Worm (Caenorhabditis elegans) whole organism, L2 larva: ENCODE results near the gene hen-1.

Experiments used
- F13H6.1 ChIP-seq: sonication (generic microtip); optimal IDR thresholded peaks from 2 replicates; lab custom pipeline; 2016; ENCODE audit warnings: missing genetic modification characterization, missing compliant biosample characterization
- aly-2 ChIP-seq: fragments of 150-350 bp; optimal IDR thresholded peaks from 2 replicates; lab custom pipeline; 2014; ENCODE audit warnings: missing biosample characterization, missing genetic modification characterization
- ceh-82 ChIP-seq: fragments of 150-350 bp; optimal IDR thresholded peaks from 2 replicates; lab custom pipeline; 2014; ENCODE audit warnings: missing biosample characterization, missing genetic modification characterization
- dmd-4 ChIP-seq: sonication (generic microtip); optimal IDR thresholded peaks from 2 replicates; lab custom pipeline; 2017; ENCODE audit warnings: missing biosample characterization, missing genetic modification characterization
- fos-1 ChIP-seq: fragments of 150-350 bp; optimal IDR thresholded peaks from 2 replicates; lab custom pipeline; 2014; ENCODE audit warnings: missing biosample characterization, missing genetic modification characterization
- lin-13 ChIP-seq: fragments of 150-350 bp; optimal IDR thresholded peaks from 2 replicates; lab custom pipeline; 2014; ENCODE audit warnings: missing biosample characterization, missing genetic modification reagents, missing genetic modification characterization
- lin-39 ChIP-seq: fragments of 150-350 bp; optimal IDR thresholded peaks from 2 replicates; lab custom pipeline; 2014; ENCODE audit warnings: missing biosample characterization, missing genetic modification reagents, missing genetic modification characterization
- lsy-2 ChIP-seq, 2 experiments: fragments of 150-350 bp in 1 of 2; sonication (generic microtip) in 1 of 2; optimal IDR thresholded peaks; 2 replicates each; lab custom pipeline; 2014 to 2017; ENCODE audit warnings: missing biosample characterization in 2 of 2, missing genetic modification characterization in 2 of 2
- nhr-11 ChIP-seq: fragments of 150-350 bp; optimal IDR thresholded peaks from 2 replicates; lab custom pipeline; 2014; ENCODE audit warnings: missing biosample characterization, missing genetic modification characterization
- nhr-129 ChIP-seq: fragments of 150-350 bp; optimal IDR thresholded peaks from 2 replicates; lab custom pipeline; 2014; ENCODE audit warnings: missing biosample characterization, missing genetic modification characterization
- nhr-77 ChIP-seq: fragments of 150-350 bp; optimal IDR thresholded peaks from 2 replicates; lab custom pipeline; 2014; ENCODE audit warnings: missing biosample characterization, missing genetic modification characterization
- skn-1 ChIP-seq: sonication (generic microtip); optimal IDR thresholded peaks from 2 replicates; lab custom pipeline; 2017; ENCODE audit warnings: missing biosample characterization, missing genetic modification characterization
- snpc-4 ChIP-seq: fragments of 150-350 bp; optimal IDR thresholded peaks from 2 replicates; lab custom pipeline; 2014; ENCODE audit warnings: missing biosample characterization, missing genetic modification characterization
- zag-1 ChIP-seq: fragments of 150-350 bp; optimal IDR thresholded peaks from 2 replicates; lab custom pipeline; 2014; ENCODE audit warnings: missing biosample characterization, missing genetic modification characterization

DNA sequence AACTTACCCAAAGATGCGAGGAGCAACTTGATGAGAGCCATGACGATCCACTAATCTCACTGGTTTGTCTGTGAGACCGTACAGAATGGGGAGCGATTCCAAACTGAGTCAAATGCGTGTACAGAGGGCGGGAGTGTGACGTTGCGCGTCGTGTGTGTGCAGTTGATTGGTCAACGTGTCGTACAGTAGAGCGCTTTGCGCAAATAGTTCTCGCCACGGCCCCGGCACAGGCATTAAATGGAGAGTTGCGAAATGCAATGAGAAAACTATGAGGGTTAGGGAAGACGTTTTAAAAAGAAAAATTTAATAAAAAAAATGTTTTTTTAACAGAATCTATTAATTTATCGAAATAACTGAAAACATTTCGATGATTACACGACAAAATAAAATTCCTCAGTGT lies 48.4 kb downstream of the hen-1 start, which contains the start of gene pdi-6:
- TF ChIP-seq nhr-11 (tag; lab: Kevin White, UChicago) (no peak), nhr-77 (tag; lab: Kevin White, UChicago) (peak; percentile 44), nhr-129 (tag; lab: Kevin White, UChicago) (peak; percentile 92), lin-13 (peak; percentile 93), skn-1 (tag; lab: Kevin White, UChicago) (no peak), dmd-4 (no peak), ceh-82 (tag; lab: Kevin White, UChicago) (peak; percentile 60), F13H6.1 (tag; lab: Kevin White, UChicago) (peak; percentile 90), snpc-4 (peak; percentile 43), lin-39 (tag; lab: Kevin White, UChicago) (no peak), aly-2 (tag; lab: Kevin White, UChicago) (no peak), fos-1 (tag; lab: Kevin White, UChicago) (peak; percentile 93), zag-1 (tag; lab: Kevin White, UChicago) (peak; percentile 54), lsy-2 (tag; optimal IDR thresholded peaks at IDR 0.05; lab: Kevin White, UChicago) (peak; percentile 78 to 92)
